Fruit fly (Drosophila melanogaster): ENCODE measurements around the gene CG33080.

Gene CG33080

DNA sequence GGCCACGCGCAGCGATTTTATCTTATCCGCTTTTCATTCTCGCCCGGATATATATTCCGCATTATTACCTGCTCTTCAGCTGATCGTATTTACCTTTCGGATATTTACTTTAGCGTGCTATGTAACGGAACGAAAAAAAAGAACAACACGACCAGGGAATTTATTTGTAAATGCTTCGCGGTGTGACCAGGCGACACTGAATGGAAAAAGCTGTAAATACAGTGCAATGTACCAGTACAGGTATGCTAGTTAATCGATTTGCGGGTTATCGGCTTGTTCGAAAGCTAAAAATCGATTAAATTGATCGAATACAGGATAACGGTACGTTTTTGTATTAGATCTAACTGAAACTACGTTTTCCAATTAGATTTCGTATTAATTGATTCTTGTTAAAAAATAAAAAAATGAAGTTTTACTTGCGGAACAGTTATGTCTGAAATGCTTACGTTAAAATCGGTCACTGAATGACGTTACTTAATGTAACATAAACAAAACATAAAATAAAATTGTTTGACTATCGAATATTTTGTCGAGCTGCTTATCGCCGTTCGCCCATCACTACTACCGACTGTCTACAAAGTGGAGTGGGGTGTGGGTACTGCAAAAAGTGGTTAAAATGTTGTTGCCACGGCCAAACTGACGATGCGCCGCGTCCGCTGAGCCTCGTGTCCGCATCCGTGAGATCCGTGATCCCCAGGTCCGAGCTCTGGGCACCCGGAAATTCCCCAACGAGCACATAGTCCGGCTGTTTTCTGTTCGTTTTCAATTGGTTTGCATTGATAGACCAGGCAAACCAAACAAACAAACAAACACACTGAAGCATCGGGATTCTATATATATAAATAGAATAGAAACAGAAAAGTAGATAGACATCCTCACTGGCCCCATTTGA is 46.7 kb upstream of the CG33080 start, which contains the start of the genes MAPk-Ak2 and CG42699 (continued):
- peak; percentile 70; the same call in 2 of the 3 replicates for TF ChIP-seq CG17361 (GFP tag; IDR thresholded peaks at IDR 0.05)
- peak; percentile 77 for TF ChIP-seq CG5953 (GFP tag; IDR thresholded peaks at IDR 0.05)
- peak; percentile 79 for TF ChIP-seq fd3F (GFP tag; optimal IDR thresholded peaks at IDR 0.05)
- peak; percentile 4 for TF ChIP-seq CG17186 (GFP tag; optimal IDR thresholded peaks at IDR 0.05)
- TF ChIP-seq CG15269 (tag; optimal IDR thresholded peaks at IDR 0.05): peak; percentile 75
- peak; percentile 54 for TF ChIP-seq CG43689 (GFP tag; IDR thresholded peaks at IDR 0.05)
- TF ChIP-seq pnt (GFP tag; optimal IDR thresholded peaks at IDR 0.05): peak; percentile 64
- TF ChIP-seq Dbx (GFP tag; IDR thresholded peaks at IDR 0.05): peak; percentile 62; the same call in 1 of the 3 replicates
- peak; percentile 85 for TF ChIP-seq her (GFP tag; optimal IDR thresholded peaks at IDR 0.05)
- TF ChIP-seq H15 (GFP tag; IDR thresholded peaks at IDR 0.05): no peak
- TF ChIP-seq dati (GFP tag; IDR thresholded peaks at IDR 0.05): no peak
- TF ChIP-seq Meics (GFP tag; optimal IDR thresholded peaks at IDR 0.05): peak; percentile 84
- TF ChIP-seq gem (tag; optimal IDR thresholded peaks at IDR 0.05): peak; percentile 69
- no peak for TF ChIP-seq H2.0 (GFP tag; IDR thresholded peaks at IDR 0.05)
- TF ChIP-seq Vsx1 (GFP tag; optimal IDR thresholded peaks at IDR 0.05): peak; percentile 78
- peak; percentile 54 for TF ChIP-seq inv (GFP tag; IDR thresholded peaks at IDR 0.05; ENCODE audit: partially characterized antibody)
- TF ChIP-seq CG11695 (GFP tag; IDR thresholded peaks at IDR 0.05): peak; percentile 73
- TF ChIP-seq lov (optimal IDR thresholded peaks at IDR 0.05): no peak
- peak; percentile 61; the same call in 1 of the 3 replicates for TF ChIP-seq lov (GFP tag; IDR thresholded peaks at IDR 0.05)
- no peak for TF ChIP-seq D (optimal IDR thresholded peaks at IDR 0.05)
- peak; percentile 74 for TF ChIP-seq D (GFP tag; optimal IDR thresholded peaks at IDR 0.05)
- no peak for TF ChIP-seq ham (GFP tag; IDR thresholded peaks at IDR 0.05)
- no peak for TF ChIP-seq emc (GFP tag; optimal IDR thresholded peaks at IDR 0.05)
- TF ChIP-seq fu2 (GFP tag; optimal IDR thresholded peaks at IDR 0.05): peak; percentile 44
- no peak for TF ChIP-seq CG2889 (GFP tag; IDR thresholded peaks at IDR 0.05)
- peak; percentile 14 for TF ChIP-seq CG17802 (tag; optimal IDR thresholded peaks at IDR 0.05)
- TF ChIP-seq slou (GFP tag; optimal IDR thresholded peaks at IDR 0.05): peak; percentile 50
- peak; percentile 89 for TF ChIP-seq mirr (GFP tag; optimal IDR thresholded peaks at IDR 0.05)
- no peak for TF ChIP-seq en (GFP tag; optimal IDR thresholded peaks at IDR 0.05)
- peak; percentile 49 for TF ChIP-seq CG18476 (GFP tag; optimal IDR thresholded peaks at IDR 0.05)
- TF ChIP-seq CG6654 (GFP tag; optimal IDR thresholded peaks at IDR 0.05): no peak
- peak; percentile 63 for TF ChIP-seq cg (GFP tag; optimal IDR thresholded peaks at IDR 0.05)
- TF ChIP-seq CG12942 (GFP tag; optimal IDR thresholded peaks at IDR 0.05): peak; percentile 77
- peak; percentile 54 for TF ChIP-seq Nf-YB (GFP tag; optimal IDR thresholded peaks at IDR 0.05)
- peak; percentile 45 for TF ChIP-seq CG7839 (tag; optimal IDR thresholded peaks at IDR 0.05)
- no peak for TF ChIP-seq Trl (optimal IDR thresholded peaks at IDR 0.05)
- TF ChIP-seq Trl (GFP tag; optimal IDR thresholded peaks at IDR 0.05): peak; percentile 91
- peak; percentile 40 for TF ChIP-seq vvl (GFP tag; IDR thresholded peaks at IDR 0.05)
- TF ChIP-seq pan (optimal IDR thresholded peaks at IDR 0.05): no peak
- TF ChIP-seq pan (GFP tag; optimal IDR thresholded peaks at IDR 0.05 in 1 of 2, IDR thresholded peaks at IDR 0.05 in 1 of 2): peak in 1 of 2 experiments; percentile 69
- peak; percentile 92 for TF ChIP-seq CG1233 (GFP tag; optimal IDR thresholded peaks at IDR 0.05)
- TF ChIP-seq luna (GFP tag; optimal IDR thresholded peaks at IDR 0.05): peak; percentile 67
- TF ChIP-seq HLHmδ (GFP tag; optimal IDR thresholded peaks at IDR 0.05): peak; percentile 38
- peak; percentile 79 for TF ChIP-seq maf-S (GFP tag; optimal IDR thresholded peaks at IDR 0.05)
- TF ChIP-seq CG10366 (GFP tag; IDR thresholded peaks at IDR 0.05): peak; percentile 23; the same call in 1 of the 2 replicates
- TF ChIP-seq Deaf1 (tag; optimal IDR thresholded peaks at IDR 0.05): peak; percentile 21
- peak; percentile 52 for TF ChIP-seq CG14965 (GFP tag; optimal IDR thresholded peaks at IDR 0.05; ENCODE audit: borderline replicate concordance)
- TF ChIP-seq bsh (GFP tag; optimal IDR thresholded peaks at IDR 0.05): peak; percentile 60 to 76
- TF ChIP-seq CG1832 (GFP tag; optimal IDR thresholded peaks at IDR 0.05): no peak
- peak; percentile 55 for TF ChIP-seq CG32532 (GFP tag; IDR thresholded peaks at IDR 0.05)

All from whole organism, embryonic.